Worm (Caenorhabditis elegans) whole organism, L2 larva: ENCODE data around the gene fbxa-167.
"Not testable (repeated sequence)": the region's sequence is repeated elsewhere in the genome, so short reads cannot be mapped to it uniquely, and the experiment has no call there.

Source experiments
- R02D3.7 ChIP-seq: fragments of 150-350 bp; optimal IDR thresholded peaks from 2 replicates; lab custom pipeline; 2014; ENCODE audit warnings: missing biosample characterization, missing genetic modification characterization
- elt-3 ChIP-seq: sonication (generic microtip); optimal IDR thresholded peaks from 2 replicates; lab custom pipeline; 2017; ENCODE audit warnings: missing biosample characterization, missing genetic modification characterization
- lin-11 ChIP-seq: fragments of 150-350 bp; sonication (generic microtip); optimal IDR thresholded peaks from 2 replicates; lab custom pipeline; 2014; ENCODE audit warnings: missing biosample characterization, missing genetic modification characterization, inconsistent platforms, mixed read lengths
- lin-39 ChIP-seq: fragments of 150-350 bp; optimal IDR thresholded peaks from 2 replicates; lab custom pipeline; 2014; ENCODE audit warnings: missing biosample characterization, missing genetic modification reagents, missing genetic modification characterization
- nhr-11 ChIP-seq: fragments of 150-350 bp; optimal IDR thresholded peaks from 2 replicates; lab custom pipeline; 2014; ENCODE audit warnings: missing biosample characterization, missing genetic modification characterization
- snpc-4 ChIP-seq: fragments of 150-350 bp; optimal IDR thresholded peaks from 2 replicates; lab custom pipeline; 2014; ENCODE audit warnings: missing biosample characterization, missing genetic modification characterization

- TF ChIP-seq nhr-11 (tag; lab: Kevin White, UChicago); elt-3 (tag; lab: Kevin White, UChicago); lin-39 (tag; lab: Kevin White, UChicago); lin-11; R02D3.7 (tag; lab: Kevin White, UChicago); snpc-4 (tag; lab: Kevin White, UChicago): not testable (repeated sequence)
These were observed 13.4 kb downstream of the fbxa-167 start, which contains the start of gene C31C9.9 for ce11 chrII:13654723-13655122.
